Worm (Caenorhabditis elegans) whole organism, early embryonic: ENCODE data around the gene Y39G8B.1.

Source experiments
- ama-1 ChIP-seq: fragments of 150-350 bp; optimal IDR thresholded peaks from 2 replicates; lab custom pipeline; 2014
- ets-7 ChIP-seq: sonication (generic microtip); optimal IDR thresholded peaks from 2 replicates; lab custom pipeline; 2016; ENCODE audit warnings: missing genotype, missing genetic modification characterization, missing compliant biosample characterization
- hmg-4 ChIP-seq: fragments of 200-800 bp; sonication (Bioruptor generic); optimal IDR thresholded peaks from 2 replicates; lab custom pipeline; 2018; ENCODE audit warnings: mild to moderate bottlenecking, missing genetic modification characterization, missing compliant biosample characterization
- scrt-1 ChIP-seq: fragments of 200-800 bp; sonication (Bioruptor generic); IDR thresholded peaks from 2 replicates; pipeline ENCODE4 v1.3.6; 2022; ENCODE audit warnings: missing genetic modification characterization, missing compliant biosample characterization

- TF ChIP-seq ama-1 (no peak), ets-7 (tag; lab: Kevin White, UChicago) (no peak), scrt-1 (GFP tag; lab: Robert Waterston, UW) (no peak), hmg-4 (GFP tag; lab: Kevin White, UChicago) (no peak)
These were observed 17.1 kb downstream of the Y39G8B.1 start for ce11 chrII:13956529-13956928.
